Fruit fly (Drosophila melanogaster) whole organism, embryonic: ENCODE results near the gene Trs23.

Source experiments
- Ada2b ChIP-seq: fragments of 200-800 bp; sonication (Bioruptor generic); IDR thresholded peaks from 2 replicates; pipeline ENCODE4 v1.3.6; 2022; ENCODE audit warnings: missing biosample characterization, missing genetic modification characterization
- Antp ChIP-seq: fragments of 200-800 bp; sonication (Bioruptor generic); optimal IDR thresholded peaks from 3 replicates; lab custom pipeline; 2016; ENCODE audit warnings: missing biosample characterization, missing genetic modification characterization
- BtbVII ChIP-seq: fragments of 200-800 bp; sonication (Bioruptor generic); optimal IDR thresholded peaks from 3 replicates; lab custom pipeline; 2017; ENCODE audit warnings: missing biosample characterization, mild to moderate bottlenecking, missing genetic modification characterization
- CG11093 ChIP-seq: fragments of 200-800 bp; sonication (Bioruptor generic); IDR thresholded peaks from 3 replicates; pipeline ENCODE4 v1.3.6; 2022; ENCODE audit warnings: missing biosample characterization, missing genetic modification characterization
- CG1233 ChIP-seq: fragments of 200-800 bp; sonication (Bioruptor generic); optimal IDR thresholded peaks from 4 replicates; lab custom pipeline; 2018; ENCODE audit warnings: missing biosample characterization, mild to moderate bottlenecking, missing genetic modification characterization
- CG14441 ChIP-seq: fragments of 200-800 bp; sonication (Bioruptor generic); IDR thresholded peaks from 2 replicates; pipeline ENCODE4 v1.3.6; 2022; ENCODE audit warnings: missing biosample characterization, missing genetic modification characterization
- CG14710 ChIP-seq: fragments of 200-800 bp; sonication (Bioruptor generic); optimal IDR thresholded peaks from 3 replicates; lab custom pipeline; 2019; ENCODE audit warnings: missing biosample characterization, mild to moderate bottlenecking, missing genetic modification characterization, moderate library complexity
- CG14860 ChIP-seq: fragments of 200-800 bp; sonication (Bioruptor generic); IDR thresholded peaks from 3 replicates; pipeline ENCODE4 v1.3.6; 2022; ENCODE audit warnings: missing biosample characterization, missing genetic modification characterization; ENCODE audit not compliant: partially characterized antibody
- CG16813 ChIP-seq: fragments of 200-800 bp; sonication (Bioruptor generic); IDR thresholded peaks from 3 replicates; pipeline ENCODE4 v1.3.6; 2022; ENCODE audit warnings: missing biosample characterization, missing genetic modification characterization; ENCODE audit not compliant: partially characterized antibody
- CG2678 ChIP-seq: fragments of 200-800 bp; sonication (Bioruptor generic); optimal IDR thresholded peaks from 3 replicates; lab custom pipeline; 2019; ENCODE audit warnings: missing biosample characterization, mild to moderate bottlenecking, missing genetic modification characterization, moderate library complexity
- CG2712 ChIP-seq: fragments of 200-800 bp; optimal IDR thresholded peaks from 3 replicates; lab custom pipeline; 2019; ENCODE audit warnings: missing biosample characterization, mild to moderate bottlenecking, missing genetic modification characterization, moderate library complexity
- CG34422 ChIP-seq: fragments of 200-800 bp; sonication (Bioruptor generic); IDR thresholded peaks from 3 replicates; pipeline ENCODE4 v1.3.6; 2022; ENCODE audit warnings: missing biosample characterization, missing genetic modification characterization
- CG3847 ChIP-seq: fragments of 200-800 bp; sonication (Bioruptor generic); IDR thresholded peaks from 2 replicates; pipeline ENCODE4 v1.3.6; 2022; ENCODE audit warnings: missing biosample characterization, missing genetic modification characterization
- CG4617 ChIP-seq: fragments of 200-800 bp; sonication (Bioruptor generic); optimal IDR thresholded peaks from 3 replicates; lab custom pipeline; 2016; ENCODE audit warnings: missing biosample characterization, missing genetic modification characterization, borderline replicate concordance
- CG6654 ChIP-seq: fragments of 200-800 bp; sonication (Bioruptor generic); optimal IDR thresholded peaks from 2 replicates; lab custom pipeline; 2017; ENCODE audit warnings: missing biosample characterization, mild to moderate bottlenecking, missing genetic modification characterization
- CG7556 ChIP-seq: fragments of 200-800 bp; sonication (Bioruptor generic); optimal IDR thresholded peaks from 2 replicates; lab custom pipeline; 2017; ENCODE audit warnings: missing biosample characterization, mild to moderate bottlenecking, missing genetic modification characterization
- CG7963 ChIP-seq: fragments of 200-800 bp; sonication (Bioruptor generic); IDR thresholded peaks from 3 replicates; pipeline ENCODE4 v1.3.6; 2022; ENCODE audit warnings: missing biosample characterization, missing genetic modification characterization; ENCODE audit not compliant: partially characterized antibody
- Camta ChIP-seq: fragments of 200-800 bp; sonication (Bioruptor generic); optimal IDR thresholded peaks from 2 replicates; lab custom pipeline; 2016; ENCODE audit warnings: missing biosample characterization, missing genetic modification characterization
- D19A ChIP-seq: fragments of 200-800 bp; optimal IDR thresholded peaks from 3 replicates; lab custom pipeline; 2019; ENCODE audit warnings: missing biosample characterization, mild to moderate bottlenecking, missing genetic modification characterization, moderate library complexity
- Ets65A ChIP-seq: fragments of 200-800 bp; sonication (Bioruptor generic); peaks from one replicate; lab custom pipeline; 2016; ENCODE audit warnings: missing biosample characterization, missing genetic modification characterization
- H15 ChIP-seq: fragments of 200-800 bp; sonication (Bioruptor generic); IDR thresholded peaks from 3 replicates; pipeline ENCODE4 v1.3.6; 2022; ENCODE audit warnings: missing biosample characterization, missing genetic modification characterization
- HLH3B ChIP-seq: fragments of 200-800 bp; sonication (Bioruptor generic); IDR thresholded peaks from 2 replicates; pipeline ENCODE4 v1.3.6; 2022; ENCODE audit warnings: missing biosample characterization, missing genetic modification characterization
- Hmr ChIP-seq: fragments of 200-800 bp; sonication (Bioruptor generic); optimal IDR thresholded peaks from 3 replicates; lab custom pipeline; 2017; ENCODE audit warnings: mild to moderate bottlenecking, missing biosample characterization, missing genetic modification reagents, missing genetic modification characterization
- Lpt ChIP-seq: fragments of >200 bp; optimal IDR thresholded peaks from 2 replicates; lab custom pipeline; 2018; ENCODE audit warnings: missing biosample characterization, missing genetic modification characterization
- Mad ChIP-seq: fragments of 200-800 bp; sonication (Bioruptor generic); optimal IDR thresholded peaks from 2 replicates; lab custom pipeline; 2016; ENCODE audit warnings: missing biosample characterization, missing genetic modification characterization
- Mes4 ChIP-seq: fragments of 200-800 bp; sonication (Bioruptor generic); optimal IDR thresholded peaks from 2 replicates; lab custom pipeline; 2016; ENCODE audit warnings: missing biosample characterization, missing genetic modification characterization
- NC2β ChIP-seq: fragments of 200-800 bp; sonication (Bioruptor generic); optimal IDR thresholded peaks from 2 replicates; lab custom pipeline; 2016; ENCODE audit warnings: missing biosample characterization, missing genetic modification characterization
- Sry-δ ChIP-seq: fragments of 200-800 bp; sonication (Bioruptor generic); optimal IDR thresholded peaks from 2 replicates; lab custom pipeline; 2016; ENCODE audit warnings: missing biosample characterization, missing genetic modification characterization
- Stat92E ChIP-seq, 3 experiments: fragments of >200 bp in 2 of 3; fragments of 200-800 bp in 1 of 3; sonication (Bioruptor generic) in 1 of 3; optimal IDR thresholded peaks; 2 replicates each; lab custom pipeline; 2017 to 2019; ENCODE audit warnings: missing biosample characterization in 3 of 3, missing genetic modification characterization in 3 of 3, mild to moderate bottlenecking in 1 of 3, moderate library complexity in 1 of 3
- Xrp1 ChIP-seq: fragments of 200-800 bp; sonication (Bioruptor generic); IDR thresholded peaks from 2 replicates; pipeline ENCODE4 v1.3.6; 2022; ENCODE audit warnings: missing biosample characterization, missing genetic modification characterization
- cad ChIP-seq: fragments of >200 bp; optimal IDR thresholded peaks from 2 replicates; lab custom pipeline; 2017; ENCODE audit warnings: missing biosample characterization, missing genetic modification characterization
- cg ChIP-seq: fragments of 200-800 bp; sonication (Bioruptor generic); optimal IDR thresholded peaks from 3 replicates; lab custom pipeline; 2019; ENCODE audit warnings: missing biosample characterization, mild to moderate bottlenecking, missing genetic modification characterization, moderate library complexity
- ci ChIP-seq: fragments of 200-800 bp; sonication (Bioruptor generic); IDR thresholded peaks from 3 replicates; pipeline ENCODE4 v1.3.6; 2022; ENCODE audit warnings: missing biosample characterization, missing genetic modification characterization
- dm ChIP-seq: fragments of 200-800 bp; sonication (Bioruptor generic); optimal IDR thresholded peaks from 3 replicates; lab custom pipeline; 2016; ENCODE audit warnings: missing biosample characterization, missing genetic modification characterization
- ewg ChIP-seq: fragments of 200-800 bp; sonication (Bioruptor generic); optimal IDR thresholded peaks from 3 replicates; lab custom pipeline; 2017; ENCODE audit warnings: mild to moderate bottlenecking, missing biosample characterization, missing genetic modification reagents, missing genetic modification characterization
- gce ChIP-seq: fragments of 200-800 bp; sonication (Bioruptor generic); IDR thresholded peaks from 3 replicates; pipeline ENCODE4 v1.3.6; 2022; ENCODE audit warnings: missing biosample characterization, missing genetic modification characterization
- gfzf ChIP-seq: fragments of 200-800 bp; sonication (Bioruptor generic); optimal IDR thresholded peaks from 2 replicates; lab custom pipeline; 2016; ENCODE audit warnings: missing biosample characterization, mild to moderate bottlenecking, missing genetic modification characterization, moderate library complexity
- hb ChIP-seq: fragments of 200-800 bp; sonication (Bioruptor generic); IDR thresholded peaks from 3 replicates; pipeline ENCODE4 v1.3.6; 2022; ENCODE audit warnings: missing biosample characterization, missing genetic modification characterization; ENCODE audit not compliant: partially characterized antibody
- hth ChIP-seq: fragments of >200 bp; optimal IDR thresholded peaks from 2 replicates; lab custom pipeline; 2017; ENCODE audit warnings: inconsistent platforms
- ken ChIP-seq: fragments of 200-800 bp; sonication (Bioruptor generic); IDR thresholded peaks from 3 replicates; pipeline ENCODE4 v1.3.6; 2022; ENCODE audit warnings: missing biosample characterization, missing genetic modification characterization
- klu ChIP-seq: fragments of 200-800 bp; sonication (Bioruptor generic); IDR thresholded peaks from 2 replicates; pipeline ENCODE4 v1.3.6; 2022; ENCODE audit warnings: missing biosample characterization, missing genetic modification characterization
- knrl ChIP-seq: fragments of 200-800 bp; sonication (Bioruptor generic); IDR thresholded peaks from 3 replicates; pipeline ENCODE4 v1.3.6; 2022; ENCODE audit warnings: missing biosample characterization, missing genetic modification characterization; ENCODE audit not compliant: partially characterized antibody
- nau ChIP-seq: fragments of 200-800 bp; sonication (Bioruptor generic); optimal IDR thresholded peaks from 3 replicates; lab custom pipeline; 2017; ENCODE audit warnings: missing biosample characterization, mild to moderate bottlenecking, missing genetic modification characterization, missing genetic modification reagents
- run ChIP-seq: fragments of 200-800 bp; sonication (Bioruptor generic); optimal IDR thresholded peaks from 3 replicates; lab custom pipeline; 2018; ENCODE audit warnings: missing biosample characterization, mild to moderate bottlenecking, missing genetic modification characterization
- sima ChIP-seq: fragments of 200-800 bp; sonication (Bioruptor generic); optimal IDR thresholded peaks from 2 replicates; lab custom pipeline; 2016; ENCODE audit warnings: missing biosample characterization, missing genetic modification characterization
- sisA ChIP-seq: fragments of 200-800 bp; sonication (Bioruptor generic); IDR thresholded peaks from 2 replicates; pipeline ENCODE4 v1.3.6; 2022; ENCODE audit warnings: missing biosample characterization, missing genetic modification characterization
- slbo ChIP-seq: fragments of 200-800 bp; sonication (Bioruptor generic); IDR thresholded peaks from 2 replicates; pipeline ENCODE4 v1.3.6; 2022; ENCODE audit warnings: missing biosample characterization, missing genetic modification characterization
- slou ChIP-seq: fragments of 200-800 bp; sonication (Bioruptor generic); optimal IDR thresholded peaks from 3 replicates; lab custom pipeline; 2016; ENCODE audit warnings: missing biosample characterization, missing genetic modification characterization
- so ChIP-seq: fragments of 200-800 bp; sonication (Bioruptor generic); IDR thresholded peaks from 3 replicates; pipeline ENCODE4 v1.3.6; 2022; ENCODE audit warnings: missing biosample characterization, missing genetic modification characterization
- trh ChIP-seq: fragments of 200-800 bp; sonication (Bioruptor generic); optimal IDR thresholded peaks from 2 replicates; lab custom pipeline; 2016; ENCODE audit warnings: missing biosample characterization, missing genetic modification characterization
- unpg ChIP-seq: fragments of 200-800 bp; sonication (Bioruptor generic); optimal IDR thresholded peaks from 3 replicates; lab custom pipeline; 2018; ENCODE audit warnings: missing biosample characterization, mild to moderate bottlenecking, missing genetic modification characterization, moderate library complexity
- zfh2 ChIP-seq: fragments of 200-800 bp; sonication (Bioruptor generic); optimal IDR thresholded peaks from 2 replicates; lab custom pipeline; 2016; ENCODE audit warnings: missing biosample characterization, missing genetic modification characterization

The Trs23 gene

DNA sequence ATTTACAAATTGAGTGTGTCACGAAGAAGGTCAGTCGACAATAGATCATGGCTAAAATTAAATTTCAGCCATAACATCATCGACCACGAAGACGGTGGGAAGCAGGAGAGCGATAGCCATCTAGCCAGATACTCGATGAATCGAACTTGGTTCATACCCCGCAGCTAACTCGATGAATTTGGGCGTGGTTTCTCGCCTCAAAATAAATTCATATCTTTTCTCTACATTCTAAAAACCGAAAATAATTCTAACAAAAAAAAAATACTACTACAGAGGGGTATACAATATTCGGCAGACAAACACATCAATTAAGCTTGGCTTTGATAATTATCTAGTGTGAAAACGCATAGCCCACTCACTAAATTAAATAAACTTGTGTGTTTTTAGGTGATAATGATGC is 46.7 kb downstream of the Trs23 start (continued):
- TF ChIP-seq NC2β (GFP tag; lab: Kevin White, UChicago): no peak
- TF ChIP-seq cad (GFP tag; lab: Kevin White, UChicago): no peak
- peak; percentile 61; the same call in 1 of the 2 replicates for TF ChIP-seq HLH3B (GFP tag; lab: Robert Waterston, UW)
- peak; percentile 65; the same call in 1 of the 3 replicates for TF ChIP-seq ci
- TF ChIP-seq unpg (GFP tag; lab: Kevin White, UChicago): no peak
- no peak for TF ChIP-seq Mes4
- TF ChIP-seq gce (GFP tag; lab: Robert Waterston, UW): no peak
- TF ChIP-seq Stat92E (GFP tag; optimal IDR thresholded peaks at IDR 0.05; lab: Kevin White, UChicago): no peak
- TF ChIP-seq Xrp1 (GFP tag; lab: Robert Waterston, UW): no peak
- TF ChIP-seq Hmr (GFP tag; lab: Kevin White, UChicago): peak; percentile 27
- no peak for TF ChIP-seq nau (GFP tag; lab: Kevin White, UChicago)
- 0 out of 2 replicates have a peak, but pooled peaks have one; percentile 35 for TF ChIP-seq slbo
- no peak for TF ChIP-seq CG7963 (GFP tag; lab: Robert Waterston, UW)
- TF ChIP-seq CG16813: no peak
- no peak for TF ChIP-seq CG11093 (GFP tag; lab: Robert Waterston, UW)
- TF ChIP-seq CG1233 (GFP tag; lab: Kevin White, UChicago): no peak
- no peak for TF ChIP-seq CG7556 (GFP tag; lab: Kevin White, UChicago)
- no peak for TF ChIP-seq knrl
- TF ChIP-seq trh (GFP tag; lab: Kevin White, UChicago): peak; percentile 18
- TF ChIP-seq klu (GFP tag; lab: Robert Waterston, UW): no peak
- peak; percentile 46 for TF ChIP-seq CG2678
- no peak for TF ChIP-seq Sry-δ
- TF ChIP-seq gfzf (GFP tag; lab: Kevin White, UChicago): no peak
- TF ChIP-seq BtbVII: no peak
- TF ChIP-seq cg (GFP tag; lab: Kevin White, UChicago): no peak
- no peak for TF ChIP-seq hth (lab: Kevin White, UChicago)
- TF ChIP-seq CG34422 (GFP tag; lab: Robert Waterston, UW): no peak
- peak; percentile 62; the same call in 1 of the 2 replicates for TF ChIP-seq CG14441 (GFP tag; lab: Robert Waterston, UW)
- peak; percentile 33 for TF ChIP-seq zfh2 (GFP tag; lab: Kevin White, UChicago)
- no peak for TF ChIP-seq Lpt (GFP tag; lab: Kevin White, UChicago)
- TF ChIP-seq Mad: peak; percentile 12
- peak; percentile 53; the same call in 2 of the 3 replicates for TF ChIP-seq so (GFP tag; lab: Robert Waterston, UW)
- peak; percentile 24 for TF ChIP-seq Camta (GFP tag; lab: Kevin White, UChicago)
- TF ChIP-seq hb (GFP tag; lab: Robert Waterston, UW): no peak
- peak; percentile 72 for TF ChIP-seq H15 (GFP tag; lab: Robert Waterston, UW)
- peak; percentile 5 for TF ChIP-seq CG2712 (tag; lab: Kevin White, UChicago)
- no peak for TF ChIP-seq run
- TF ChIP-seq Ada2b: peak; percentile 48; the same call in 1 of the 2 replicates
- TF ChIP-seq D19A (tag; lab: Kevin White, UChicago): peak; percentile 23
- no peak for TF ChIP-seq CG14860 (GFP tag; lab: Robert Waterston, UW)
- no peak for TF ChIP-seq CG14710 (tag; lab: Kevin White, UChicago)
- peak; percentile 53 for TF ChIP-seq sisA (GFP tag; lab: Robert Waterston, UW)
- TF ChIP-seq Ets65A (GFP tag; lab: Kevin White, UChicago): no peak
- TF ChIP-seq ken (GFP tag; lab: Robert Waterston, UW): no peak
- TF ChIP-seq ewg (GFP tag; lab: Kevin White, UChicago): no peak
- no peak for TF ChIP-seq slou (GFP tag; lab: Kevin White, UChicago)
- TF ChIP-seq CG3847 (GFP tag; lab: Robert Waterston, UW): no peak
- no peak for TF ChIP-seq Antp (GFP tag; lab: Kevin White, UChicago)
- TF ChIP-seq CG6654 (GFP tag; lab: Kevin White, UChicago): no peak
- no peak for TF ChIP-seq sima (GFP tag; lab: Kevin White, UChicago)
- TF ChIP-seq dm (GFP tag; lab: Kevin White, UChicago): no peak
- no peak for TF ChIP-seq CG4617 (GFP tag; lab: Kevin White, UChicago)
